Worm (Caenorhabditis elegans) whole organism, young adult: Measurements from ENCODE around the gene F59E11.5.

ENCODE experiments used
- ccch-3 ChIP-seq: fragments of 200-800 bp; sonication (Bioruptor generic); optimal IDR thresholded peaks from 2 replicates; lab custom pipeline; 2018; ENCODE audit warnings: mild to moderate bottlenecking, missing genetic modification characterization, missing compliant biosample characterization
- mcd-1 ChIP-seq: fragments of 200-800 bp; sonication (Bioruptor generic); IDR thresholded peaks from 2 replicates; pipeline ENCODE4 v1.3.6; 2022; ENCODE audit warnings: missing genetic modification reagents, missing genetic modification characterization, missing compliant biosample characterization
- pha-4 ChIP-seq: fragments of 150-350 bp; sonication (generic microtip); optimal IDR thresholded peaks from 2 replicates; lab custom pipeline; 2014; ENCODE audit warnings: missing biosample characterization, missing genetic modification reagents, missing genetic modification characterization

DNA sequence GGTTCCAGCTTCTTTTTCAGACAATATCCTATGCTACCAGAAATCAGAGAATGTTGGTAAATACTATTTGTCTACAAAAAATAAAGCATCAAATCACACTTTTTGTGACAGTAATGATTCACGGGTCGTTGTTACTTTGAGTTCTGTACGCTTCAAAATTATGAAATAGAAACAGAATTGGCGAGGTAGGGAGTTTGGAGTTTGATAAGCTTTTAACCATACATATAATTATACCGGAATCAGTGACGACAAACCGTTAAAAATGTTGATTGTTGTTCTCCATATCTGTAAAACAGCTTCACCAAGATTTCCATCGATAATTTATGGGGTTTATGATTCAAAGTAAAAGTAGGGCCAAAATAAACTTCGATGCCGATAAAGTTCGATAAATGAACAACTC is 17.0 kb upstream of the F59E11.5 start:
- TF ChIP-seq pha-4 (tag; lab: Kevin White, UChicago) (no peak), ccch-3 (no peak), mcd-1 (GFP tag; lab: Robert Waterston, UW) (no peak)
